Fruit fly (Drosophila melanogaster) whole organism, embryonic: ENCODE measurements around the gene Glut4EF.
A peak's percentile ranks its signal among the peaks of the same experiment; 100 is the strongest.

Experiments used
- CG11723 ChIP-seq: fragments of 200-800 bp; sonication (Bioruptor generic); optimal IDR thresholded peaks from 2 replicates; lab custom pipeline; 2017; ENCODE audit warnings: missing biosample characterization, mild to moderate bottlenecking, missing genetic modification characterization
- CG14667 ChIP-seq: fragments of 200-800 bp; sonication (Bioruptor generic); IDR thresholded peaks from 2 replicates; pipeline ENCODE4 v1.3.6; 2022; ENCODE audit warnings: missing biosample characterization, missing genetic modification characterization
- CG1529 ChIP-seq: fragments of 200-800 bp; sonication (Bioruptor generic); optimal IDR thresholded peaks from 3 replicates; lab custom pipeline; 2018; ENCODE audit warnings: missing biosample characterization, missing genetic modification characterization
- CG15696 ChIP-seq: fragments of 200-800 bp; sonication (Bioruptor generic); optimal IDR thresholded peaks from 2 replicates; lab custom pipeline; 2019; ENCODE audit warnings: missing biosample characterization, mild to moderate bottlenecking, missing genetic modification characterization, moderate library complexity
- CG17359 ChIP-seq: fragments of 200-800 bp; sonication (Bioruptor generic); optimal IDR thresholded peaks from 3 replicates; lab custom pipeline; 2018; ENCODE audit warnings: missing biosample characterization, mild to moderate bottlenecking, missing genetic modification characterization, moderate library complexity
- CG17361 ChIP-seq: fragments of 200-800 bp; sonication (Bioruptor generic); IDR thresholded peaks from 3 replicates; pipeline ENCODE4 v1.3.6; 2022; ENCODE audit warnings: missing biosample characterization, missing genetic modification characterization
- CG1792 ChIP-seq: fragments of 200-800 bp; sonication (Bioruptor generic); optimal IDR thresholded peaks from 2 replicates; lab custom pipeline; 2016; ENCODE audit warnings: missing biosample characterization, missing genetic modification characterization
- CG2129 ChIP-seq: fragments of 200-800 bp; sonication (Bioruptor generic); IDR thresholded peaks from 2 replicates; pipeline ENCODE4 v1.3.6; 2022; ENCODE audit warnings: missing biosample characterization, missing genetic modification characterization; ENCODE audit not compliant: partially characterized antibody
- CG30020 ChIP-seq: fragments of 200-800 bp; optimal IDR thresholded peaks from 2 replicates; lab custom pipeline; 2019; ENCODE audit warnings: missing biosample characterization, mild to moderate bottlenecking, missing genetic modification characterization, moderate library complexity
- CG30403 ChIP-seq: fragments of 200-800 bp; sonication (Bioruptor generic); optimal IDR thresholded peaks from 3 replicates; lab custom pipeline; 2016; ENCODE audit warnings: missing biosample characterization, missing genetic modification characterization
- CG31388 ChIP-seq: fragments of 200-800 bp; sonication (Bioruptor generic); optimal IDR thresholded peaks from 2 replicates; lab custom pipeline; 2016; ENCODE audit warnings: missing biosample characterization, missing genetic modification characterization
- CG33213 ChIP-seq: fragments of 200-800 bp; sonication (Bioruptor generic); optimal IDR thresholded peaks from 3 replicates; lab custom pipeline; 2016; ENCODE audit warnings: missing biosample characterization, missing genetic modification characterization
- CG3995 ChIP-seq: fragments of 200-800 bp; sonication (Bioruptor generic); optimal IDR thresholded peaks from 3 replicates; lab custom pipeline; 2016; ENCODE audit warnings: missing biosample characterization, missing genetic modification characterization
- CG6254 ChIP-seq: fragments of 200-800 bp; sonication (Bioruptor generic); optimal IDR thresholded peaks from 3 replicates; lab custom pipeline; 2017; ENCODE audit warnings: mild to moderate bottlenecking, missing biosample characterization, missing genetic modification reagents, missing genetic modification characterization
- CG6689 ChIP-seq: fragments of 200-800 bp; sonication (Bioruptor generic); IDR thresholded peaks from 2 replicates; pipeline ENCODE4 v1.3.6; 2022; ENCODE audit warnings: missing biosample characterization, missing genetic modification characterization
- CG7928 ChIP-seq: fragments of 200-800 bp; sonication (Bioruptor generic); optimal IDR thresholded peaks from 2 replicates; lab custom pipeline; 2017; ENCODE audit warnings: missing biosample characterization, mild to moderate bottlenecking, missing genetic modification characterization
- Camta ChIP-seq: fragments of 200-800 bp; sonication (Bioruptor generic); optimal IDR thresholded peaks from 2 replicates; lab custom pipeline; 2016; ENCODE audit warnings: missing biosample characterization, missing genetic modification characterization
- Chrac-16 ChIP-seq: fragments of 200-800 bp; sonication (Bioruptor generic); optimal IDR thresholded peaks from 3 replicates; lab custom pipeline; 2016; ENCODE audit warnings: missing biosample characterization, missing genetic modification characterization
- D19B ChIP-seq: fragments of 200-800 bp; sonication (Bioruptor generic); optimal IDR thresholded peaks from 2 replicates; lab custom pipeline; 2017; ENCODE audit warnings: missing biosample characterization, mild to moderate bottlenecking, missing genetic modification characterization
- Dek ChIP-seq: fragments of 200-800 bp; sonication (Bioruptor generic); optimal IDR thresholded peaks from 3 replicates; lab custom pipeline; 2019; ENCODE audit warnings: missing biosample characterization, mild to moderate bottlenecking, missing genetic modification characterization, moderate library complexity
- Dip2 ChIP-seq: fragments of 200-800 bp; sonication (Bioruptor generic); IDR thresholded peaks from 2 replicates; pipeline ENCODE4 v1.3.6; 2022; ENCODE audit warnings: missing biosample characterization, missing genetic modification characterization
- E2f1 ChIP-seq: fragments of 200-800 bp; sonication (Bioruptor generic); IDR thresholded peaks from 2 replicates; pipeline ENCODE4 v1.3.6; 2022; ENCODE audit warnings: missing biosample characterization, missing genetic modification characterization
- Elba2 ChIP-seq: fragments of 200-800 bp; sonication (Bioruptor generic); optimal IDR thresholded peaks from 3 replicates; lab custom pipeline; 2016; ENCODE audit warnings: missing biosample characterization, missing genetic modification characterization
- H15 ChIP-seq: fragments of 200-800 bp; sonication (Bioruptor generic); IDR thresholded peaks from 3 replicates; pipeline ENCODE4 v1.3.6; 2022; ENCODE audit warnings: missing biosample characterization, missing genetic modification characterization
- Hmr ChIP-seq: fragments of 200-800 bp; sonication (Bioruptor generic); optimal IDR thresholded peaks from 3 replicates; lab custom pipeline; 2017; ENCODE audit warnings: mild to moderate bottlenecking, missing biosample characterization, missing genetic modification reagents, missing genetic modification characterization
- Hr78 ChIP-seq, 2 experiments: fragments of 200-800 bp in 1 of 2; fragments of >200 bp in 1 of 2; sonication (Bioruptor generic) in 1 of 2; optimal IDR thresholded peaks; 2 replicates each; lab custom pipeline; 2017 to 2019; ENCODE audit warnings: missing biosample characterization in 2 of 2, missing genetic modification characterization in 2 of 2, mild to moderate bottlenecking in 1 of 2, moderate library complexity in 1 of 2
- Hsf ChIP-seq: fragments of 200-800 bp; sonication (Bioruptor generic); optimal IDR thresholded peaks from 3 replicates; lab custom pipeline; 2016; ENCODE audit warnings: missing biosample characterization, missing genetic modification characterization
- Meics ChIP-seq: fragments of 200-800 bp; sonication (Bioruptor generic); optimal IDR thresholded peaks from 2 replicates; lab custom pipeline; 2017; ENCODE audit warnings: missing biosample characterization, mild to moderate bottlenecking, missing genetic modification characterization
- NFAT ChIP-seq: fragments of 200-800 bp; sonication (Bioruptor generic); IDR thresholded peaks from 2 replicates; pipeline ENCODE4 v1.3.6; 2022; ENCODE audit warnings: missing biosample characterization, missing genetic modification characterization
- Pdp1 ChIP-seq, 2 experiments: fragments of 200-800 bp; sonication (Bioruptor generic); optimal IDR thresholded peaks; 3 replicates each; lab custom pipeline; 2016; ENCODE audit warnings: missing biosample characterization in 2 of 2, missing genetic modification characterization in 2 of 2, mild to moderate bottlenecking in 1 of 2, moderate library complexity in 1 of 2
- Poxn ChIP-seq: fragments of 200-800 bp; sonication (Bioruptor generic); IDR thresholded peaks from 2 replicates; pipeline ENCODE4 v1.3.6; 2022; ENCODE audit warnings: missing biosample characterization, missing genetic modification characterization
- Rx ChIP-seq: fragments of 200-800 bp; sonication (Bioruptor generic); IDR thresholded peaks from 2 replicates; pipeline ENCODE4 v1.3.6; 2022; ENCODE audit warnings: missing biosample characterization, missing genetic modification characterization
- ac ChIP-seq: fragments of 200-800 bp; sonication (Bioruptor generic); optimal IDR thresholded peaks from 3 replicates; lab custom pipeline; 2017; ENCODE audit warnings: missing biosample characterization, mild to moderate bottlenecking, missing genetic modification characterization
- al ChIP-seq: fragments of 200-800 bp; sonication (Bioruptor generic); IDR thresholded peaks from 2 replicates; pipeline ENCODE4 v1.3.6; 2022; ENCODE audit warnings: missing biosample characterization, missing genetic modification characterization
- az2 ChIP-seq: fragments of 200-800 bp; sonication (Bioruptor generic); optimal IDR thresholded peaks from 3 replicates; lab custom pipeline; 2016; ENCODE audit warnings: missing biosample characterization, missing genetic modification characterization
- chm ChIP-seq: fragments of 200-800 bp; sonication (Bioruptor generic); IDR thresholded peaks from 2 replicates; pipeline ENCODE4 v1.3.6; 2022; ENCODE audit warnings: missing biosample characterization, missing genetic modification characterization
- crol ChIP-seq: fragments of 200-800 bp; sonication (Bioruptor generic); IDR thresholded peaks from 2 replicates; pipeline ENCODE4 v1.3.6; 2022; ENCODE audit warnings: missing biosample characterization, missing genetic modification characterization
- dmrt99B ChIP-seq: fragments of 200-800 bp; sonication (Bioruptor generic); optimal IDR thresholded peaks from 2 replicates; lab custom pipeline; 2018; ENCODE audit warnings: missing biosample characterization, mild to moderate bottlenecking, missing genetic modification characterization, moderate library complexity
- eyg ChIP-seq: fragments of 200-800 bp; sonication (Bioruptor generic); optimal IDR thresholded peaks from 3 replicates; lab custom pipeline; 2016; ENCODE audit warnings: missing biosample characterization, missing genetic modification characterization
- fru ChIP-seq: fragments of >200 bp; optimal IDR thresholded peaks from 2 replicates; lab custom pipeline; 2017
- gcm2 ChIP-seq: fragments of 200-800 bp; sonication (Bioruptor generic); optimal IDR thresholded peaks from 2 replicates; lab custom pipeline; 2016; ENCODE audit warnings: missing biosample characterization, missing genetic modification characterization
- hbn ChIP-seq: fragments of 200-800 bp; sonication (Bioruptor generic); IDR thresholded peaks from 2 replicates; pipeline ENCODE4 v1.3.6; 2022; ENCODE audit warnings: missing biosample characterization, missing genetic modification characterization; ENCODE audit not compliant: partially characterized antibody
- luna ChIP-seq: fragments of 200-800 bp; sonication (Bioruptor generic); optimal IDR thresholded peaks from 2 replicates; lab custom pipeline; 2016; ENCODE audit warnings: missing biosample characterization, missing genetic modification characterization
- nom ChIP-seq: fragments of 200-800 bp; sonication (Bioruptor generic); optimal IDR thresholded peaks from 2 replicates; lab custom pipeline; 2017; ENCODE audit warnings: missing biosample characterization, missing genetic modification characterization, mild to moderate bottlenecking, moderate library complexity, missing genetic modification reagents
- pho ChIP-seq: fragments of 200-800 bp; sonication (Bioruptor generic); optimal IDR thresholded peaks from 2 replicates; lab custom pipeline; 2016; ENCODE audit warnings: missing biosample characterization, missing genetic modification characterization
- tgo ChIP-seq: fragments of 200-800 bp; sonication (Bioruptor generic); IDR thresholded peaks from 3 replicates; pipeline ENCODE4 v1.3.6; 2022; ENCODE audit warnings: missing biosample characterization, missing genetic modification characterization
- tx ChIP-seq: fragments of 200-800 bp; sonication (Bioruptor generic); optimal IDR thresholded peaks from 2 replicates; lab custom pipeline; 2016; ENCODE audit warnings: missing biosample characterization, missing genetic modification characterization
- wdn ChIP-seq: fragments of 200-800 bp; sonication (Bioruptor generic); IDR thresholded peaks from 2 replicates; pipeline ENCODE4 v1.3.6; 2022; ENCODE audit warnings: missing biosample characterization, missing genetic modification characterization
- zen ChIP-seq: fragments of 200-800 bp; sonication (Bioruptor generic); optimal IDR thresholded peaks from 3 replicates; lab custom pipeline; 2018; ENCODE audit warnings: missing biosample characterization, mild to moderate bottlenecking, missing genetic modification characterization, moderate library complexity
- zfh2 ChIP-seq: fragments of 200-800 bp; sonication (Bioruptor generic); optimal IDR thresholded peaks from 2 replicates; lab custom pipeline; 2016; ENCODE audit warnings: missing biosample characterization, missing genetic modification characterization

Glut4EF gene

DNA sequence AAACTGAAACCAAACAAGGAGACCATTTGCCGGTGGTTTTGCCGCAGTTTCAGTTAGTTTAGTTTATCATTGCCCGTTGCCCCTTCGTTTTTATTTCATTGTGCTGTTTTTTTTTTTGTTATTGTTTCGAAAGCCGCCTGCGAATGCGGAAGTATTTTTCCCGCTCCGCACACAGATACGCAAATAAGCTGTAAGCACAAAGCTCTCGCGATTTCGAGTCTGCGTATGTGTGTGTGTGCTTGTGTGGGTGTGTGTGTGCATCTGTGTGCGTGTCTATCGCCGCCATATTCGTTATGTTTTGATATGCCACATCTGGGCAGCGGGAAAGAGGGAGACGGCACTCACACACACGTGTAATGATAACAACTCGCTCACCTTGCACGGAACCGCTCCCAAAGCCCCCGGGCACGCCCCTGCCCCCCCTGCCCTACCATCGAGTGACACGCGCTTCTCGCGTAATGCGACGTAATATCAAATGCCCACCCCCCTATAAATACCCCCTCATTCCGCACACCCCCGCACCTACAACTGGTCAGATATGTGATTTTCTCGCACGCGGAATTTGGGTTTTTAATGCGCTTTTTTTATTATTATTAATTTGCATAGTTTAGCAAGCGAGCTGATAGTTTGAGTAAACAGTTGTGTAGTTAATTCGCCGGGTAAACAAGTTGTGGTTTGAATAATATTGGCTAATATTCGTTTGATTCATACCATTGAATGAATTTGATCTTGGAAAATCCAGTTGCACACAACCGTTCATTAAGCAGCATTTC is 57.9 kb downstream of the Glut4EF start (continued):
- TF ChIP-seq CG6254 (GFP tag; lab: Kevin White, UChicago) (no peak), chm (GFP tag; lab: Robert Waterston, UW) (0 out of 2 replicates have a peak, but pooled peaks have one; percentile 28), E2f1 (GFP tag; lab: Robert Waterston, UW) (no peak; the same call in 1 of the 2 replicates), tgo (GFP tag; lab: Robert Waterston, UW) (0 out of 3 replicates have a peak, but pooled peaks have one; percentile 30), Dek (tag; lab: Kevin White, UChicago) (peak; percentile 26), al (GFP tag; lab: Robert Waterston, UW) (0 out of 2 replicates have a peak, but pooled peaks have one; percentile 30), CG2129 (GFP tag; lab: Robert Waterston, UW) (no peak), Hsf (GFP tag; lab: Kevin White, UChicago) (no peak), ac (GFP tag; lab: Kevin White, UChicago) (no peak), CG3995 (GFP tag; lab: Kevin White, UChicago) (no peak), CG1792 (no peak), CG17361 (GFP tag; lab: Robert Waterston, UW) (no peak), Camta (no peak), fru (no peak), Poxn (no peak), wdn (GFP tag; lab: Robert Waterston, UW) (0 out of 2 replicates have a peak, but pooled peaks have one; percentile 4), CG7928 (GFP tag; lab: Kevin White, UChicago) (no peak), CG31388 (GFP tag; lab: Kevin White, UChicago) (no peak), CG30020 (tag; lab: Kevin White, UChicago) (no peak), zen (tag; lab: Kevin White, UChicago) (no peak), nom (GFP tag; lab: Kevin White, UChicago) (no peak), Hmr (GFP tag; lab: Kevin White, UChicago) (peak; percentile 60), gcm2 (no peak), CG11723 (GFP tag; lab: Kevin White, UChicago) (no peak), NFAT (peak; percentile 56; the same call in 1 of the 2 replicates), Elba2 (no peak), Chrac-16 (GFP tag; lab: Kevin White, UChicago) (no peak), H15 (GFP tag; lab: Robert Waterston, UW) (no peak), luna (no peak), CG17359 (tag; lab: Kevin White, UChicago) (peak; percentile 4), Pdp1 (GFP tag; optimal IDR thresholded peaks at IDR 0.05; lab: Kevin White, UChicago) (peak in 1 of 2 experiments; percentile 68), pho (GFP tag; lab: Kevin White, UChicago) (no peak), dmrt99B (tag; lab: Kevin White, UChicago) (peak; percentile 16), eyg (no peak), hbn (GFP tag; lab: Robert Waterston, UW) (no peak; the same call in 1 of the 2 replicates), Meics (GFP tag; lab: Kevin White, UChicago) (peak; percentile 37), D19B (GFP tag; lab: Kevin White, UChicago) (no peak), az2 (GFP tag; lab: Kevin White, UChicago) (no peak), Hr78 (GFP tag; optimal IDR thresholded peaks at IDR 0.05; lab: Kevin White, UChicago) (peak in 1 of 2 experiments; percentile 38), Dip2 (GFP tag; lab: Robert Waterston, UW) (no peak), crol (GFP tag; lab: Robert Waterston, UW) (peak; percentile 99), Rx (GFP tag; lab: Robert Waterston, UW) (no peak), CG14667 (GFP tag; lab: Robert Waterston, UW) (no peak), CG33213 (GFP tag; lab: Kevin White, UChicago) (no peak), CG30403 (GFP tag; lab: Kevin White, UChicago) (no peak), tx (no peak), CG1529 (GFP tag; lab: Kevin White, UChicago) (no peak), zfh2 (GFP tag; lab: Kevin White, UChicago) (no peak), CG6689 (GFP tag; lab: Robert Waterston, UW) (no peak), CG15696 (tag; lab: Kevin White, UChicago) (no peak)
